Fruit fly (Drosophila melanogaster) S2 (cell line): Measurements from ENCODE around the gene indra.

Experiments used
- CG8478 ChIP-seq: fragments of >200 bp; optimal IDR thresholded peaks from 2 replicates; lab custom pipeline; 2018
- CTCF ChIP-seq, 2 experiments: fragments of >200 bp; optimal IDR thresholded peaks; 2 replicates each; lab custom pipeline; 2018

- TF ChIP-seq CTCF (optimal IDR thresholded peaks at IDR 0.05; lab: Kevin White, UChicago) (no peak), CG8478 (lab: Kevin White, UChicago) (no peak)
These were observed 12.5 kb downstream of the indra start, which contains the start of gene ND-ACP for dm6 chr3L:1329724-1330123.
